Worm (Caenorhabditis elegans): Measurements from ENCODE around the gene F54F11.1.
A peak's percentile ranks its signal among the peaks of the same experiment; 100 is the strongest.

Gene F54F11.1

DNA sequence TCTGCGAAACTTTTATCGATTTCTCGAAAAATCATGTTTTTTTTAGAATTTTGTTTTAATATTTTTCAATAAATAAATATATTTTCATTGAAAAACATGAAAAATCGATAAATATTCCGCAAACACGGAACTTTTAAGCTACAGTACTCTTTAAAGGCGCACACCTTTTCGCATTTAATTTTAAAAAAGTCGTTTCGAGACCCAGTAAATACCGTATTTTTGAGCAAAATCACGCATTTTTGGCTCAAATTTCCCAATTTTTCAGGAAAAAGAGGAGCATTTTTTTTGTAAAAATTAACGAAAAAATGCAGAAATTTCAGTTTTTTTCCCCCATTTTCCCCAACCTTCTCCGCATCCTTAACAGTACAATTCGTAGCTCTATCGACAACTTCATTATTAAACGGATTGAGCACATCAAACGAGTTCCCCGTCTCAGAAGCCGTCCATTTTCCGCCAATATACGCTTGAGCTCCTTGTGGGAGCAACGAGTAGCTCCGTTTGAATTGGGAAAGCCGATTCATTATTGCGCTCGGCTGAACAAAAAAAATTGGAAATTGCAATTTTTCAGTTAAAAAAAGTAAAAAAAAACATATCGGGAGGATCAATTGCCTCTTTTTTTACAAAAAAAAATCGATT, 12.4 kb upstream of the F54F11.1 start, which contains the start of gene alh-7:
alh-7 (minus strand) TSS at position 533 of the 636 bp plus-strand sequence.
- no peak for TF ChIP-seq F13C5.2 (tag; optimal IDR thresholded peaks at IDR 0.05)
- no peak for TF ChIP-seq scrt-1 (GFP tag; IDR thresholded peaks at IDR 0.05)
- no peak for TF ChIP-seq ceh-36 (tag; optimal IDR thresholded peaks at IDR 0.05)
- no peak for TF ChIP-seq tbx-37 (GFP tag; conservative IDR thresholded peaks at IDR 0.05)
- no peak for TF ChIP-seq tra-4 (tag; optimal IDR thresholded peaks at IDR 0.05)
- no peak for TF ChIP-seq ceh-13 (GFP tag; optimal IDR thresholded peaks at IDR 0.05)
- TF ChIP-seq B0310.2 (tag; optimal IDR thresholded peaks at IDR 0.05), result no peak
- TF ChIP-seq hmbx-1 (tag; optimal IDR thresholded peaks at IDR 0.05), result no peak
- no peak for TF ChIP-seq hnd-1 (tag; optimal IDR thresholded peaks at IDR 0.05)

DNA sequence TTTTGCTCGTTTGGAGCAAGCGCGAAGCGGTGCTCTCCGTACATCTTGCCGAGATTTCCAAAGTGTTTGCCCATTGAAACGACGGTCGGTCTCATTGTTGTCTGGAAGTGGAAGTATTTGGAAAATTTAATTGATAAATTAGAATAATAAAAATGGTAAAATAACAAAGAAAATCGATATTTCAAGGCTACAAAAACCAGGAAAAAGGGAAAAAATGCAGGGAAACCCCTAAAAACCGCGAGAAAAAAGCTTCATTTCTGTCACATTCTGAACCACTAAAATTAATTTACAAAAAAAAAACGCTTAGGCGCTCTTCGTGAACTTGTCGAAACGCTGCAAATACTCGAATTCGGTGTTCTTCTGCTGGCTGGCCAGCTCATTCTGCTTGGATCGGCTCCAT, 10.8 kb upstream of the F54F11.1 start, which contains the start of gene F45H10.2:
F45H10.2 (minus strand) TSS at position 101 of the 400 bp plus-strand sequence.
- TF ChIP-seq hnd-1 (tag; optimal IDR thresholded peaks at IDR 0.05), result no peak
- no peak for TF ChIP-seq sea-1 (GFP tag; conservative IDR thresholded peaks at IDR 0.05)
- TF ChIP-seq flt-1 (GFP tag; IDR thresholded peaks at IDR 0.05), result no peak
- TF ChIP-seq B0310.2 (tag; optimal IDR thresholded peaks at IDR 0.05), result no peak
- TF ChIP-seq ama-1 (optimal IDR thresholded peaks at IDR 0.05), result no peak
- TF ChIP-seq ceh-36 (tag; optimal IDR thresholded peaks at IDR 0.05), result no peak
- TF ChIP-seq hmbx-1 (tag; optimal IDR thresholded peaks at IDR 0.05), result no peak
- TF ChIP-seq tra-4 (tag; optimal IDR thresholded peaks at IDR 0.05), result no peak
- no peak for TF ChIP-seq aly-1 (tag; optimal IDR thresholded peaks at IDR 0.05)
- no peak for TF ChIP-seq tbx-11 (GFP tag; IDR thresholded peaks at IDR 0.05)
- no peak for TF ChIP-seq pes-1 (GFP tag; IDR thresholded peaks at IDR 0.05)
- TF ChIP-seq scrt-1 (GFP tag; IDR thresholded peaks at IDR 0.05), result no peak
- TF ChIP-seq ceh-13 (GFP tag; optimal IDR thresholded peaks at IDR 0.05), result no peak
- no peak for TF ChIP-seq ets-7 (tag; optimal IDR thresholded peaks at IDR 0.05)
- no peak for TF ChIP-seq tbx-37 (GFP tag; conservative IDR thresholded peaks at IDR 0.05)
- no peak for TF ChIP-seq F13C5.2 (tag; optimal IDR thresholded peaks at IDR 0.05)

DNA sequence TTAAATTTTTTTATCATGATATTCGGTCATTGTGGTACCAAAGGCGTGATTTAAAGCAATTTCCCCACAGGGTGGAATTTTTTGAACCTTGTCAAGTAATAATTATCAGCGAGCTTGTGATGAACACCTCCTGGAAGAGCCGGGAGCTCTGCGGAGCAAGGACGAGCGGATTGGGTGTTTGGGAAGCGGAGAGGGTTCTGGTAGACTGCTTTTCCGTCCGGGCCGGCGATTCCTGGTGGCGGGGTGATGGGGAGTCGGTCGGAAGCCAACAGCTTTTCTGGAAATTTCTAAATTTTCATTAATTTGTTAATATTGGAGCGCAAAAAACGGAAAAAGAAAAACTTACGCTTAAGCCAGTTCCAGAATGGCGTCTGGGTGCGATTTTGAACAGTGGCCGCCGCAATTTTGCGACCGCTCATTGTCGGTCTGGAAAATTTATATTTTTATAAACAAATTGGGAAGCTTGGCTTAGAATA, 9.5 kb upstream of the F54F11.1 start, which contains the start of gene ndua-7:
ndua-7 (minus strand) TSS at position 426 of the 476 bp plus-strand sequence.
- TF ChIP-seq scrt-1 (GFP tag; IDR thresholded peaks at IDR 0.05) (0 out of 2 replicates have a peak, but pooled peaks have one; percentile 21), hmg-4 (GFP tag; optimal IDR thresholded peaks at IDR 0.05) (no peak)

DNA sequence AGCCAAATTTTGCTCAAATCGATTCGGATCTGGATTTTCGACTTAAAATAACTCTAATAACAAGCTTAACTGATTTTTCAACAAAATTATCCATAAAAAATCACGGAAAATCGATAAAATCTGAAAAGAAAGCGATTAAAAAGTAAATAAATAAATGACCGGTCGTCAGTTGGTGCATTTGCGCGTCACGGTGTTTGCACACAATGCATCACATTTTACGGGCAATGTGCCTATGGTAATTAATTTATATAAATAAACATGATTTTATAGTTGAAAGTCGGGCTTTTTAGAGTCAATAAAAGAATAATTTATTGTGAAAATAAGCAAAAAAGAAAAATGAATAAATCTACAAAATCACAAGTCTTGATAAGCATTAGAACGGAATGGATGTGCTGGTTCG, 9.0 kb upstream of the F54F11.1 start:
- TF ChIP-seq ceh-36 (tag; optimal IDR thresholded peaks at IDR 0.05) (no peak), hnd-1 (tag; optimal IDR thresholded peaks at IDR 0.05) (no peak), tbx-11 (GFP tag; IDR thresholded peaks at IDR 0.05) (no peak), ama-1 (optimal IDR thresholded peaks at IDR 0.05) (no peak), pes-1 (GFP tag; IDR thresholded peaks at IDR 0.05) (no peak), scrt-1 (GFP tag; IDR thresholded peaks at IDR 0.05) (no peak), B0310.2 (tag; optimal IDR thresholded peaks at IDR 0.05) (no peak), tbx-37 (GFP tag; conservative IDR thresholded peaks at IDR 0.05) (no peak), sea-1 (GFP tag; conservative IDR thresholded peaks at IDR 0.05) (no peak), F13C5.2 (tag; optimal IDR thresholded peaks at IDR 0.05) (no peak), flt-1 (GFP tag; IDR thresholded peaks at IDR 0.05) (no peak), ets-7 (tag; optimal IDR thresholded peaks at IDR 0.05) (no peak)

DNA sequence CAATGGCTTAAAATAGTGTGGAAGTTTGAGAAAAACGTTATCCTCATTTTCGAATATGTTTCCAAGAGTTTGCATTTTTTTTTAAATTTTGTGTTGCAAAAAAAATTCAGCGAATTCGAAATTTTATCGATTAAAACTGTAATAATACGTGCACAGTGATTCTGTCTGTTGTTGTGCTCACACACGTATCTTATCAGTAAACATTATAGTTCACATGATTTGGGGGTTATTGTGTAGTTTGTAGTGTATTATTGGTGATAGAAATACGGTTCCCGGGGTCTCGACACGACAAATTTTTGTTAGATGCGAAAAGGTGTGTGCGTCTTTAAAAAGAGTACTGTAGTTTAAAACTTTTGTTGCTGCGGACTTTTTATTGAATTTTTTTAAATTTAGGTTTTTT, 8.0 kb upstream of the F54F11.1 start, which contains the start of gene drr-1:
drr-1 (minus strand) TSS at position 183 of the 400 bp plus-strand sequence.
- TF ChIP-seq tra-4 (tag; optimal IDR thresholded peaks at IDR 0.05) (no peak), aly-1 (tag; optimal IDR thresholded peaks at IDR 0.05) (no peak), ets-7 (tag; optimal IDR thresholded peaks at IDR 0.05) (no peak), hnd-1 (tag; optimal IDR thresholded peaks at IDR 0.05) (no peak), scrt-1 (GFP tag; IDR thresholded peaks at IDR 0.05) (no peak), ama-1 (optimal IDR thresholded peaks at IDR 0.05) (no peak), flt-1 (GFP tag; IDR thresholded peaks at IDR 0.05) (no peak), tbx-11 (GFP tag; IDR thresholded peaks at IDR 0.05) (no peak), ceh-13 (GFP tag; optimal IDR thresholded peaks at IDR 0.05) (no peak), hmg-4 (GFP tag; optimal IDR thresholded peaks at IDR 0.05) (no peak), pes-1 (GFP tag; IDR thresholded peaks at IDR 0.05) (no peak), hmbx-1 (tag; optimal IDR thresholded peaks at IDR 0.05) (no peak), ceh-36 (tag; optimal IDR thresholded peaks at IDR 0.05) (no peak)

DNA sequence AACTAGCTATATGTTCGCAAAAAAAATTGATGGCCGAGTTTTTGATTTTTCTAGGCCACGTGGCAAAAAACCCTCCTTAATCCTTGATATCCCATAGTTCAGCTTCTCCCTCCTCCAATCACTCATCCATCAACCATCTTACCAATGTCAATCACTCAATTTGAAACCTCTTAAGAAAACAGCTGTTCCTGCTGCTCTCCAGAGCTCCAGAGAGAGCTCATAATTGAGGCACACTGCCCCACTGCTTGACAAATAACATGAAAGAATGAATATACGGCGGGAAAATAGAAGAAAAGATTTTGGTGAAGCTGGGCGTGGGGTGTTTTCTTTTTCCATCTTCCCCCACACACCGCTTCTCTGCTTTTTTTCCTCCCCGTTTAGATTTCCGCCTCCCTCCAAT, 3.2 kb upstream of the F54F11.1 start:
- TF ChIP-seq ama-1 (optimal IDR thresholded peaks at IDR 0.05) (no peak), ceh-13 (GFP tag; optimal IDR thresholded peaks at IDR 0.05) (no peak), tra-4 (tag; optimal IDR thresholded peaks at IDR 0.05) (no peak)

DNA sequence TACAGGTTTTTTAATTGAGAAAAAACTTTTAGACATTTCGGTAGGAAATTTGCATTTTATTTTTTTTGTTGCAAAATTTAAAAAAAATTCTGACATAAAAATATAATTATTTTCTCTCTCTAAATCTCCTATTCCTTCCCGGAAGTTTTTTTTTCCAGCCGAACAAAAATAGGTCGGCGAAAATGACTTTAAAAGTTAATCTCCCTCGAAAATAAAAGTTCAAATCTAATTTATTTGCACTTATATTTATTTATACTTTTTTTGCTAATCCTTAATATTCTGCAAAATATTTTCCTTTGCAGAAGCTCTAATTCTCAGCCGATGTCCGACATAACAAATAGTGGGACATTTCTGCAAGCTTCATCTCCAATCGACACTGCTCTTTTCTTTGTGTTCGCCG, 2.2 kb upstream of the F54F11.1 start, which contains the start of gene F45H10.5:
F45H10.5 (plus strand) TSS at position 301 of the 400 bp plus-strand sequence.
- TF ChIP-seq F13C5.2 (tag; optimal IDR thresholded peaks at IDR 0.05) (no peak), pes-1 (GFP tag; IDR thresholded peaks at IDR 0.05) (no peak), ets-7 (tag; optimal IDR thresholded peaks at IDR 0.05) (no peak), sea-1 (GFP tag; conservative IDR thresholded peaks at IDR 0.05) (no peak), aly-1 (tag; optimal IDR thresholded peaks at IDR 0.05) (no peak), ama-1 (optimal IDR thresholded peaks at IDR 0.05) (no peak), tra-4 (tag; optimal IDR thresholded peaks at IDR 0.05) (no peak), B0310.2 (tag; optimal IDR thresholded peaks at IDR 0.05) (no peak), ceh-36 (tag; optimal IDR thresholded peaks at IDR 0.05) (no peak), ceh-13 (GFP tag; optimal IDR thresholded peaks at IDR 0.05) (no peak), scrt-1 (GFP tag; IDR thresholded peaks at IDR 0.05) (no peak), hnd-1 (tag; optimal IDR thresholded peaks at IDR 0.05) (no peak)

DNA sequence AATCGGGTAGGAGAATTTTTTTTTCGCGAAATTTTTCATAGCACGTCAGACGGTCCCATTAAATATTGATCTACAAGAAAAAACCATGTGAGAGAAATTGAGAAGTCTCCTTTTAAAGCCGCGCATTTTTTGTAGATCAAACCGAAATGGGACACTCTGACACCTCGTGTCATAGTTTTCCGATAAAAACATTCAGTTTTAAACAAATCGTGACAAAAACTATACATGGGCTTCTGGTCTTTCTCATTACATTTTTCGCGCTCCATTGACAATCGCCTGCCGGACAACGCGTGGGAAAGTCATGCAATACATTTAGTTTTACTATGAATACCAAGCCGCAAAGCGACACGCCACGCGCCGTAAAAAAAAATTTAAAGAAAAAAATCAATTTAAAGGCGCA, 1.6 kb downstream of the F54F11.1 start:
- TF ChIP-seq ets-7 (tag; optimal IDR thresholded peaks at IDR 0.05) (no peak), scrt-1 (GFP tag; IDR thresholded peaks at IDR 0.05) (no peak), ceh-36 (tag; optimal IDR thresholded peaks at IDR 0.05) (no peak), ama-1 (optimal IDR thresholded peaks at IDR 0.05) (no peak), pes-1 (GFP tag; IDR thresholded peaks at IDR 0.05) (no peak), B0310.2 (tag; optimal IDR thresholded peaks at IDR 0.05) (no peak), tbx-37 (GFP tag; conservative IDR thresholded peaks at IDR 0.05) (no peak), F13C5.2 (tag; optimal IDR thresholded peaks at IDR 0.05) (no peak), ceh-13 (GFP tag; optimal IDR thresholded peaks at IDR 0.05) (no peak)
